Worm (Caenorhabditis elegans) whole organism, L2 larva: ENCODE measurements around the gene pgm-1.
"Not testable (repeated sequence)": the region's sequence is repeated elsewhere in the genome, so short reads cannot be mapped to it uniquely, and the experiment has no call there.

Experiments used
- C34F6.9 ChIP-seq: fragments of 150-350 bp; optimal IDR thresholded peaks from 2 replicates; lab custom pipeline; 2014; ENCODE audit warnings: missing biosample characterization, missing genetic modification characterization
- F13H6.1 ChIP-seq: sonication (generic microtip); optimal IDR thresholded peaks from 2 replicates; lab custom pipeline; 2016; ENCODE audit warnings: missing genetic modification characterization, missing compliant biosample characterization
- aly-2 ChIP-seq: fragments of 150-350 bp; optimal IDR thresholded peaks from 2 replicates; lab custom pipeline; 2014; ENCODE audit warnings: missing biosample characterization, missing genetic modification characterization
- blmp-1 ChIP-seq: sonication (generic microtip); optimal IDR thresholded peaks from 2 replicates; lab custom pipeline; 2017; ENCODE audit warnings: missing genetic modification characterization, mild to moderate bottlenecking, missing compliant biosample characterization, antibody characterized with exemption, moderate library complexity; ENCODE audit not compliant: insufficient read depth
- ceh-82 ChIP-seq: fragments of 150-350 bp; optimal IDR thresholded peaks from 2 replicates; lab custom pipeline; 2014; ENCODE audit warnings: missing biosample characterization, missing genetic modification characterization
- crh-2 ChIP-seq: sonication (generic microtip); optimal IDR thresholded peaks from 2 replicates; lab custom pipeline; 2017; ENCODE audit warnings: missing biosample characterization, missing genetic modification characterization
- dmd-4 ChIP-seq: sonication (generic microtip); optimal IDR thresholded peaks from 2 replicates; lab custom pipeline; 2017; ENCODE audit warnings: missing biosample characterization, missing genetic modification characterization
- elt-1 ChIP-seq: fragments of 150-350 bp; optimal IDR thresholded peaks from 2 replicates; lab custom pipeline; 2014; ENCODE audit warnings: missing biosample characterization, missing genetic modification characterization
- elt-3 ChIP-seq: sonication (generic microtip); optimal IDR thresholded peaks from 2 replicates; lab custom pipeline; 2017; ENCODE audit warnings: missing biosample characterization, missing genetic modification characterization
- fos-1 ChIP-seq: fragments of 150-350 bp; optimal IDR thresholded peaks from 2 replicates; lab custom pipeline; 2014; ENCODE audit warnings: missing biosample characterization, missing genetic modification characterization
- gmeb-1 ChIP-seq: fragments of 150-350 bp; optimal IDR thresholded peaks from 2 replicates; lab custom pipeline; 2014; ENCODE audit warnings: missing biosample characterization, missing genetic modification characterization
- lin-13 ChIP-seq: fragments of 150-350 bp; optimal IDR thresholded peaks from 2 replicates; lab custom pipeline; 2014; ENCODE audit warnings: missing biosample characterization, missing genetic modification reagents, missing genetic modification characterization
- lin-39 ChIP-seq: fragments of 150-350 bp; optimal IDR thresholded peaks from 2 replicates; lab custom pipeline; 2014; ENCODE audit warnings: missing biosample characterization, missing genetic modification reagents, missing genetic modification characterization
- lsy-2 ChIP-seq, 2 experiments: fragments of 150-350 bp in 1 of 2; sonication (generic microtip) in 1 of 2; optimal IDR thresholded peaks; 2 replicates each; lab custom pipeline; 2014 to 2017; ENCODE audit warnings: missing biosample characterization in 2 of 2, missing genetic modification characterization in 2 of 2
- mbf-1 ChIP-seq: sonication (generic microtip); optimal IDR thresholded peaks from 2 replicates; lab custom pipeline; 2017; ENCODE audit warnings: missing biosample characterization, missing genetic modification characterization
- mdl-1 ChIP-seq, 2 experiments: fragments of 150-350 bp in 1 of 2; sonication (generic microtip) in 1 of 2; optimal IDR thresholded peaks; 2 replicates each; lab custom pipeline; 2017; ENCODE audit warnings: missing biosample characterization in 2 of 2, missing genetic modification characterization in 2 of 2
- nhr-10 ChIP-seq: sonication (generic microtip); optimal IDR thresholded peaks from 2 replicates; lab custom pipeline; 2017; ENCODE audit warnings: missing biosample characterization, missing genetic modification characterization
- nhr-11 ChIP-seq: fragments of 150-350 bp; optimal IDR thresholded peaks from 2 replicates; lab custom pipeline; 2014; ENCODE audit warnings: missing biosample characterization, missing genetic modification characterization
- nhr-12 ChIP-seq: fragments of 150-350 bp; optimal IDR thresholded peaks from 2 replicates; lab custom pipeline; 2014; ENCODE audit warnings: missing biosample characterization, missing genetic modification characterization
- nhr-129 ChIP-seq: fragments of 150-350 bp; optimal IDR thresholded peaks from 2 replicates; lab custom pipeline; 2014; ENCODE audit warnings: missing biosample characterization, missing genetic modification characterization
- nhr-21 ChIP-seq: fragments of 150-350 bp; optimal IDR thresholded peaks from 2 replicates; lab custom pipeline; 2014; ENCODE audit warnings: missing biosample characterization, missing genetic modification characterization
- nhr-23 ChIP-seq: fragments of 150-350 bp; optimal IDR thresholded peaks from 2 replicates; lab custom pipeline; 2014; ENCODE audit warnings: missing biosample characterization, missing genetic modification reagents, missing genetic modification characterization
- nhr-237 ChIP-seq: fragments of 150-350 bp; optimal IDR thresholded peaks from 2 replicates; lab custom pipeline; 2014; ENCODE audit warnings: missing biosample characterization, missing genetic modification characterization
- nhr-6 ChIP-seq: fragments of 150-350 bp; optimal IDR thresholded peaks from 2 replicates; lab custom pipeline; 2014; ENCODE audit warnings: missing biosample characterization, missing genetic modification characterization
- nhr-77 ChIP-seq: fragments of 150-350 bp; optimal IDR thresholded peaks from 2 replicates; lab custom pipeline; 2014; ENCODE audit warnings: missing biosample characterization, missing genetic modification characterization
- peb-1 ChIP-seq: fragments of 150-350 bp; optimal IDR thresholded peaks from 2 replicates; lab custom pipeline; 2014; ENCODE audit warnings: missing biosample characterization, missing genetic modification characterization
- sem-4 ChIP-seq: fragments of 150-350 bp; optimal IDR thresholded peaks from 2 replicates; lab custom pipeline; 2014; ENCODE audit warnings: missing biosample characterization, missing genetic modification reagents, missing genetic modification characterization
- skn-1 ChIP-seq: sonication (generic microtip); optimal IDR thresholded peaks from 2 replicates; lab custom pipeline; 2017; ENCODE audit warnings: missing biosample characterization, missing genetic modification characterization
- snpc-4 ChIP-seq: fragments of 150-350 bp; optimal IDR thresholded peaks from 2 replicates; lab custom pipeline; 2014; ENCODE audit warnings: missing biosample characterization, missing genetic modification characterization
- unc-39 ChIP-seq: fragments of 150-350 bp; optimal IDR thresholded peaks from 2 replicates; lab custom pipeline; 2014; ENCODE audit warnings: missing biosample characterization, missing genetic modification characterization
- unc-55 ChIP-seq: fragments of 150-350 bp; sonication (generic microtip); optimal IDR thresholded peaks from 3 replicates; lab custom pipeline; 2014; ENCODE audit warnings: missing biosample characterization, missing genetic modification reagents, missing genetic modification characterization
- unc-62 ChIP-seq: fragments of 150-350 bp; optimal IDR thresholded peaks from 2 replicates; lab custom pipeline; 2014; ENCODE audit warnings: missing biosample characterization, missing genetic modification reagents, missing genetic modification characterization
- ztf-1 ChIP-seq: fragments of 200-800 bp; sonication (Bioruptor generic); conservative IDR thresholded peaks from 2 replicates; pipeline ENCODE4 v1.3.6; 2022; ENCODE audit warnings: missing genetic modification characterization, missing compliant biosample characterization
- ztf-4 ChIP-seq: fragments of 150-350 bp; optimal IDR thresholded peaks from 2 replicates; lab custom pipeline; 2014; ENCODE audit warnings: missing biosample characterization, missing genetic modification characterization

Gene pgm-1

ce11 chrII:4925198-4925764 is 36.0 kb downstream of the pgm-1 start, which contains the start of gene aagr-2 (continued):
- TF ChIP-seq unc-39 (tag; lab: Kevin White, UChicago) = no peak

DNA sequence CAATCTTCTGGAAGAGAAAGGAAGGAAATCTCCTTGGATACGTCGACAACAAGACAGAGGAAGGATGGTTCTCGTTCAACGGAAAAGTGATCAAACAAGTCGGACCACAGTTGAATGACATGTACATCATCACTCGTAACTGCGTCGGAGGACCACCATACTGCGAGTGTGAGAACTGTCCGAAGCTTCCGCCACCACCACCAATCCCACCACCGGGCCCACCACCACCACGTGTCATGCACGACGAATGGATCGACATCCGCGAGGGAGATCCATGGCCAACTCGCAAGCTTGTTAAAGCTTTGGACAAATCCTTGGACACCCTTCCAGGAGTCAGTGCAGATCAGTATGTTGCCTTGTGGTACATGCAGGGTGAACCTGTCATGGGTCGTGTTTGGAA is 42.0 kb downstream of the pgm-1 start:
- TF ChIP-seq sem-4 (tag; lab: Kevin White, UChicago) = no peak
- TF ChIP-seq ztf-1 (GFP tag; lab: Robert Waterston, UW) = no peak
- no peak for TF ChIP-seq lin-39 (tag; lab: Kevin White, UChicago)
- no peak for TF ChIP-seq gmeb-1 (tag; lab: Kevin White, UChicago)
- TF ChIP-seq crh-2 = no peak
- TF ChIP-seq ceh-82 (tag; lab: Kevin White, UChicago) = no peak
- no peak for TF ChIP-seq nhr-237
- no peak for TF ChIP-seq lin-13 (GFP tag; lab: Kevin White, UChicago)
- TF ChIP-seq nhr-21 (tag; lab: Kevin White, UChicago) = no peak
- TF ChIP-seq elt-3 (tag; lab: Kevin White, UChicago) = no peak
- no peak for TF ChIP-seq F13H6.1 (tag; lab: Kevin White, UChicago)
- TF ChIP-seq nhr-12 (tag; lab: Kevin White, UChicago) = no peak
- no peak for TF ChIP-seq snpc-4 (tag; lab: Kevin White, UChicago)
- TF ChIP-seq nhr-6 (tag; lab: Kevin White, UChicago) = no peak
- TF ChIP-seq dmd-4 (tag; lab: Kevin White, UChicago) = no peak
- TF ChIP-seq nhr-11 (tag; lab: Kevin White, UChicago) = no peak
- no peak for TF ChIP-seq peb-1 (tag; lab: Kevin White, UChicago)
- TF ChIP-seq nhr-77 (tag; lab: Kevin White, UChicago) = no peak
- TF ChIP-seq elt-1 (tag; lab: Kevin White, UChicago) = no peak
- TF ChIP-seq ztf-4 = no peak

DNA sequence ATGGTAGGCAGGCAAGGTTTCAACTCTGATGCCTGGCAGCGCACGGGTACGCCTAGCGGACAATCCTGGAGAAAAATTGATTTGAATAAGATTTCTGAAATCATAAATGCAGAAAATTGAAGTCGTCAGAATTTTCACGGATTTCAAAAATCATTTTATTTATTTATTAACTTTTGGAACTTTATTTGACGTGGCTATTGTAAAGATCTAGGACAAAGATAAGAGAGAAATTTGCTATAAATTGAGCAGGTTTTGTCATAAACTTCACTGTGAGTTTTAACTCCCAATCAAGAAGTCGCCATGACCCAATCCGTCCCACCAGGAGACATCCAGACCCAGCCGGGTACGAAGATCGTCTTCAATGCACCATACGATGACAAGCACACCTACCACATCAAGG is 43.5 kb downstream of the pgm-1 start, which contains the start of gene msp-152:
msp-152 (plus strand) TSS at position 301 of the 400 bp plus-strand sequence.
- TF ChIP-seq nhr-10 (tag; lab: Kevin White, UChicago); unc-55; aly-2 (tag; lab: Kevin White, UChicago): not testable (repeated sequence)
- TF ChIP-seq, all 48 proteins: peak for 0; not testable (repeated sequence) for 48

DNA sequence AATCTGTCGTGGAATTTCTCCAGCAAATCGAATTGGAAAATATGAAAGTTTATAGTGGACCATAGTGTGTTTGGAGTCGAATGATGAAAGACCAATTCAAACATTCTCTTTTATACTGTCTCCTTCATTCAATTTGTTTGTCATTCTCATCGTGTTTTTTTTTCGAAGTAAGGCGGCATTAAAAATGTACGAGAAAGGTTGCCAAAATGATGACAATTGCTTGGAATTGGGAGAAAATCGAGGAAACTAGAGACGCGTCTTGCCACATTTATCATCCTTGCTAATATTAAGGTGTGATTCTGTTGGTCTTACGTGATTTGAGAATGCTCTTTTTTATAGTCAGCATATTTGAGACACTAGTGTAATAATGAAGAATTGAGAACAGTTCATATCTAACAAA is 45.7 kb downstream of the pgm-1 start, which contains the start of gene gst-30:
gst-30 (minus strand) TSS at position 101 of the 400 bp plus-strand sequence.
- TF ChIP-seq nhr-6 (tag; lab: Kevin White, UChicago) (no peak), ztf-1 (GFP tag; lab: Robert Waterston, UW) (no peak), unc-62 (no peak), ceh-82 (tag; lab: Kevin White, UChicago) (no peak), ztf-4 (no peak), C34F6.9 (tag; lab: Kevin White, UChicago) (no peak), nhr-237 (no peak), nhr-129 (no peak), lin-39 (tag; lab: Kevin White, UChicago) (no peak), unc-39 (tag; lab: Kevin White, UChicago) (no peak), snpc-4 (tag; lab: Kevin White, UChicago) (no peak), aly-2 (tag; lab: Kevin White, UChicago) (no peak), dmd-4 (tag; lab: Kevin White, UChicago) (no peak), mdl-1 (tag; optimal IDR thresholded peaks at IDR 0.05; lab: Kevin White, UChicago) (no peak)

DNA sequence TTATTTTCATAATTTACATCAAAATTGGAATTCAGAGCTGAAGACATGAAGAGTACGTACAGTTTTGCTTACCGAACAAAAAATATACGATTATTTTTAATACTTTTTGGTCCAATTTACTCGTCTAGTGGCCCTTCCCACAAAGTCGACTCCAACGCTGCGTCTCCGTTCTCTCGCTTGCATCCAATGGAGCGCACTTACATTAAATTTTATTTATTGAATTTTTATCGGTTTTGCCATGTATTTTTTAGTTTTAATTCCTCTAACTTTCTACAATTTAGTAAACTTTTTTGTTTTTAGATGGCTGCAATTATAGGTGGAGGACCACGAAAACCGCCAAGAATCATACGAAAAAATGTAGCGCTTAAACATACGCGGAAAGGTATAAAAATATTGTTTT is 46.3 kb downstream of the pgm-1 start, which contains the start of gene ZK546.5:
ZK546.5 (plus strand) TSS at position 301 of the 400 bp plus-strand sequence.
- TF ChIP-seq nhr-237 (no peak), mbf-1 (tag; lab: Kevin White, UChicago) (no peak), fos-1 (tag; lab: Kevin White, UChicago) (no peak), C34F6.9 (tag; lab: Kevin White, UChicago) (peak; percentile 34), nhr-23 (tag; lab: Kevin White, UChicago) (no peak), blmp-1 (no peak), nhr-77 (tag; lab: Kevin White, UChicago) (no peak), skn-1 (no peak), nhr-6 (tag; lab: Kevin White, UChicago) (no peak), unc-55 (peak; percentile 18), lsy-2 (tag; optimal IDR thresholded peaks at IDR 0.05; lab: Kevin White, UChicago) (no peak), unc-62 (no peak), sem-4 (tag; lab: Kevin White, UChicago) (no peak), dmd-4 (tag; lab: Kevin White, UChicago) (no peak), peb-1 (tag; lab: Kevin White, UChicago) (no peak)
- TF ChIP-seq, all 48 proteins: peak for 2
